Worm (Caenorhabditis elegans) whole organism, L1 larva: ENCODE data around the gene mrps-24.

ENCODE experiments used
- C16A3.4 ChIP-seq: fragments of 150-350 bp; optimal IDR thresholded peaks from 2 replicates; lab custom pipeline; 2014; ENCODE audit warnings: missing biosample characterization, missing genetic modification characterization
- C34B4.2 ChIP-seq: sonication (generic microtip); optimal IDR thresholded peaks from 2 replicates; lab custom pipeline; 2017; ENCODE audit warnings: mild to moderate bottlenecking, missing genetic modification characterization, missing compliant biosample characterization
- Y116A8C.19 ChIP-seq: sonication (generic microtip); optimal IDR thresholded peaks from 2 replicates; lab custom pipeline; 2016; ENCODE audit warnings: missing compliant biosample characterization, missing genetic modification characterization, borderline replicate concordance
- blmp-1 ChIP-seq: fragments of 150-350 bp; optimal IDR thresholded peaks from 2 replicates; lab custom pipeline; 2014; ENCODE audit warnings: missing biosample characterization, missing genetic modification characterization
- ceh-8 ChIP-seq: fragments of 200-800 bp; sonication (Bioruptor generic); optimal IDR thresholded peaks from 2 replicates; lab custom pipeline; 2018; ENCODE audit warnings: mild to moderate bottlenecking, missing genetic modification characterization, moderate library complexity, missing compliant biosample characterization
- ceh-82 ChIP-seq, 3 experiments: fragments of 150-350 bp in 1 of 3; sonication (generic microtip) in 2 of 3; optimal IDR thresholded peaks; 2 replicates each; lab custom pipeline; 2014 to 2017; ENCODE audit warnings: missing biosample characterization in 3 of 3, missing genetic modification characterization in 3 of 3
- ceh-88 ChIP-seq: fragments of 200-800 bp; sonication (Bioruptor generic); IDR thresholded peaks from 2 replicates; pipeline ENCODE4 v1.3.6; 2022; ENCODE audit warnings: missing genetic modification characterization, missing compliant biosample characterization
- ceh-90 ChIP-seq: sonication (generic microtip); optimal IDR thresholded peaks from 2 replicates; lab custom pipeline; 2016; ENCODE audit warnings: missing genetic modification characterization, missing compliant biosample characterization
- ces-1 ChIP-seq: fragments of 150-350 bp; optimal IDR thresholded peaks from 2 replicates; lab custom pipeline; 2014; ENCODE audit warnings: missing biosample characterization, missing genetic modification reagents, missing genetic modification characterization
- efl-1 ChIP-seq, 4 experiments: fragments of 150-350 bp; optimal IDR thresholded peaks in 3 of 4; peaks in 1 of 4; 1 replicate in 1 of 4; 2 replicates in 3 of 4; lab custom pipeline; 2014; ENCODE audit warnings: missing biosample characterization in 2 of 4, missing genetic modification characterization in 2 of 4, missing genetic modification reagents in 2 of 4
- egl-13 ChIP-seq: sonication (generic microtip); optimal IDR thresholded peaks from 2 replicates; lab custom pipeline; 2016; ENCODE audit warnings: missing genotype, missing genetic modification reagents, missing genetic modification characterization, missing compliant biosample characterization
- egl-27 ChIP-seq, 2 experiments: fragments of 150-350 bp in 1 of 2; sonication (generic microtip); optimal IDR thresholded peaks; 3 replicates each; lab custom pipeline; 2017 to 2018; ENCODE audit warnings: missing biosample characterization in 2 of 2, missing genetic modification characterization in 2 of 2, missing genetic modification reagents in 2 of 2
- elt-2 ChIP-seq: sonication (generic microtip); optimal IDR thresholded peaks from 2 replicates; lab custom pipeline; 2016; ENCODE audit warnings: missing genetic modification characterization, mild to moderate bottlenecking, inconsistent platforms, missing compliant biosample characterization, missing genetic modification reagents
- grh-1 ChIP-seq: fragments of 200-800 bp; sonication (Bioruptor generic); IDR thresholded peaks from 2 replicates; pipeline ENCODE4 v1.3.6; 2022; ENCODE audit warnings: missing genetic modification reagents, missing genetic modification characterization, missing compliant biosample characterization
- hpl-2 ChIP-seq: fragments of 150-350 bp; optimal IDR thresholded peaks from 2 replicates; lab custom pipeline; 2014; ENCODE audit warnings: missing biosample characterization, missing genetic modification reagents, missing genetic modification characterization
- irx-1 ChIP-seq: sonication (generic microtip); optimal IDR thresholded peaks from 2 replicates; lab custom pipeline; 2016; ENCODE audit warnings: missing genetic modification characterization, missing compliant biosample characterization
- lin-14 ChIP-seq: fragments of 200-800 bp; sonication (Bioruptor generic); optimal IDR thresholded peaks from 2 replicates; lab custom pipeline; 2018; ENCODE audit warnings: mild to moderate bottlenecking, missing genetic modification characterization, moderate library complexity, missing compliant biosample characterization
- lin-15B ChIP-seq: fragments of 150-350 bp; sonication (generic microtip); optimal IDR thresholded peaks from 3 replicates; lab custom pipeline; 2014; ENCODE audit warnings: missing biosample characterization, missing genetic modification characterization
- lin-39 ChIP-seq: fragments of 150-350 bp; optimal IDR thresholded peaks from 2 replicates; lab custom pipeline; 2014; ENCODE audit warnings: missing biosample characterization, missing genetic modification reagents, missing genetic modification characterization
- lsy-2 ChIP-seq, 2 experiments: fragments of 150-350 bp; optimal IDR thresholded peaks; 2 replicates each; lab custom pipeline; 2014; ENCODE audit warnings: missing biosample characterization in 2 of 2, missing genetic modification characterization in 2 of 2
- mab-9 ChIP-seq: fragments of 200-800 bp; sonication (Bioruptor generic); IDR thresholded peaks from 2 replicates; pipeline ENCODE4 v1.3.6; 2022; ENCODE audit warnings: missing genetic modification reagents, missing genetic modification characterization, missing compliant biosample characterization
- mef-2 ChIP-seq: fragments of 150-350 bp; optimal IDR thresholded peaks from 2 replicates; lab custom pipeline; 2014; ENCODE audit warnings: missing biosample characterization, missing genetic modification characterization
- mep-1 ChIP-seq: fragments of 150-350 bp; optimal IDR thresholded peaks from 2 replicates; lab custom pipeline; 2014; ENCODE audit warnings: missing biosample characterization, missing genetic modification characterization
- nhr-11 ChIP-seq: fragments of 150-350 bp; optimal IDR thresholded peaks from 2 replicates; lab custom pipeline; 2014; ENCODE audit warnings: missing biosample characterization, missing genetic modification characterization
- nhr-20 ChIP-seq: sonication (generic microtip); optimal IDR thresholded peaks from 2 replicates; lab custom pipeline; 2016; ENCODE audit warnings: mild to moderate bottlenecking, missing genetic modification characterization, missing compliant biosample characterization
- nhr-76 ChIP-seq: sonication (generic microtip); optimal IDR thresholded peaks from 2 replicates; lab custom pipeline; 2017; ENCODE audit warnings: missing biosample characterization, missing genetic modification characterization
- nhr-85 ChIP-seq: sonication (generic microtip); peaks from one replicate; lab custom pipeline; 2016; ENCODE audit warnings: missing genetic modification characterization, inconsistent platforms, missing compliant biosample characterization
- pag-3 ChIP-seq: sonication (generic microtip); optimal IDR thresholded peaks from 2 replicates; lab custom pipeline; 2017; ENCODE audit warnings: missing genetic modification characterization, mild to moderate bottlenecking, missing compliant biosample characterization, antibody characterized with exemption, borderline replicate concordance; ENCODE audit not compliant: insufficient read depth
- rnt-1 ChIP-seq: sonication (generic microtip); optimal IDR thresholded peaks from 2 replicates; lab custom pipeline; 2016; ENCODE audit warnings: mild to moderate bottlenecking, missing genetic modification characterization, moderate library complexity, missing compliant biosample characterization
- sox-4 ChIP-seq: sonication (generic microtip); optimal IDR thresholded peaks from 2 replicates; lab custom pipeline; 2016; ENCODE audit warnings: missing genetic modification characterization, missing compliant biosample characterization
- swsn-7 ChIP-seq: sonication (generic microtip); optimal IDR thresholded peaks from 2 replicates; lab custom pipeline; 2016; ENCODE audit warnings: missing genetic modification characterization, missing compliant biosample characterization
- tbx-2 ChIP-seq: sonication (generic microtip); optimal IDR thresholded peaks from 2 replicates; lab custom pipeline; 2016; ENCODE audit warnings: missing genetic modification characterization, missing compliant biosample characterization
- unc-30 ChIP-seq: sonication (generic microtip); optimal IDR thresholded peaks from 2 replicates; lab custom pipeline; 2017; ENCODE audit warnings: missing biosample characterization, missing genetic modification characterization
- unc-62 ChIP-seq: fragments of 150-350 bp; optimal IDR thresholded peaks from 2 replicates; lab custom pipeline; 2014; ENCODE audit warnings: missing biosample characterization, missing genetic modification reagents, missing genetic modification characterization
- xbp-1 ChIP-seq: sonication (generic microtip); optimal IDR thresholded peaks from 2 replicates; lab custom pipeline; 2016; ENCODE audit warnings: missing genetic modification characterization, missing compliant biosample characterization

Gene mrps-24

ce11 chrIV:7663006-7663405 is 46.8 kb upstream of the mrps-24 start:
- TF ChIP-seq mep-1 (tag; lab: Kevin White, UChicago) (no peak), swsn-7 (tag; lab: Kevin White, UChicago) (peak; percentile 24), ceh-82 (tag; optimal IDR thresholded peaks at IDR 0.05; lab: Kevin White, UChicago) (peak in 1 of 3 experiments; percentile 19), lin-14 (GFP tag; lab: Kevin White, UChicago) (peak; percentile 79), mab-9 (GFP tag; lab: Robert Waterston, UW) (peak; percentile 6; the same call in 1 of the 2 replicates), tbx-2 (peak; percentile 3), lin-39 (tag; lab: Kevin White, UChicago) (no peak), rnt-1 (peak; percentile 19), C16A3.4 (tag; lab: Kevin White, UChicago) (no peak)
- TF ChIP-seq, all 84 proteins: peak for 6

- TF ChIP-seq unc-30 (tag; lab: Kevin White, UChicago) (no peak), ces-1 (GFP tag; lab: Kevin White, UChicago) (no peak), ceh-8 (GFP tag; lab: Kevin White, UChicago) (no peak), hpl-2 (GFP tag; lab: Kevin White, UChicago) (no peak), mef-2 (tag; lab: Kevin White, UChicago) (no peak), Y116A8C.19 (tag; lab: Kevin White, UChicago) (no peak), grh-1 (GFP tag; lab: Robert Waterston, UW) (no peak), lsy-2 (tag; optimal IDR thresholded peaks at IDR 0.05; lab: Kevin White, UChicago) (no peak), C34B4.2 (no peak), lin-15B (tag; lab: Kevin White, UChicago) (no peak), mep-1 (tag; lab: Kevin White, UChicago) (no peak), sox-4 (tag; lab: Kevin White, UChicago) (no peak), nhr-85 (tag; lab: Kevin White, UChicago) (no peak)
These were observed 37.0 kb upstream of the mrps-24 start, which contains the start of gene C08G9.2 for ce11 chrIV:7672872-7673271. C08G9.2 (minus strand) TSS chrIV:7672972.

ce11 chrIV:7674874-7675273 is 35.0 kb upstream of the mrps-24 start, which contains the start of gene itr-1:
itr-1 (plus strand) TSS chrIV:7675174.
- no peak for TF ChIP-seq blmp-1 (tag; lab: Kevin White, UChicago)
- TF ChIP-seq lin-14 (GFP tag; lab: Kevin White, UChicago): peak; percentile 29

ce11 chrIV:7679120-7679519 is 30.7 kb upstream of the mrps-24 start:
- TF ChIP-seq ceh-8 (GFP tag; lab: Kevin White, UChicago) (no peak), nhr-11 (no peak), irx-1 (tag; lab: Kevin White, UChicago) (no peak), egl-27 (tag; optimal IDR thresholded peaks at IDR 0.05; lab: Kevin White, UChicago) (no peak), pag-3 (tag; lab: Kevin White, UChicago) (no peak), egl-13 (tag; lab: Kevin White, UChicago) (no peak), blmp-1 (tag; lab: Kevin White, UChicago) (peak; percentile 48), nhr-20 (tag; lab: Kevin White, UChicago) (peak; percentile 3), nhr-76 (tag; lab: Kevin White, UChicago) (no peak), elt-2 (tag; lab: Kevin White, UChicago) (peak; percentile 71), efl-1 (optimal IDR thresholded peaks at IDR 0.05; lab: Kevin White, UChicago) (no peak), efl-1 (GFP tag; optimal IDR thresholded peaks at IDR 0.05 in 1 of 2; lab: Kevin White, UChicago) (peak in 1 of 2 experiments; percentile 10), mep-1 (tag; lab: Kevin White, UChicago) (no peak), C34B4.2 (no peak), ceh-88 (GFP tag; lab: Robert Waterston, UW) (no peak), xbp-1 (tag; lab: Kevin White, UChicago) (no peak), unc-62 (GFP tag; lab: Kevin White, UChicago) (no peak), ceh-90 (tag; lab: Kevin White, UChicago) (no peak), lin-14 (GFP tag; lab: Kevin White, UChicago) (peak; percentile 23)
- TF ChIP-seq, all 84 proteins: peak for 5
